Fruit fly (Drosophila melanogaster): ENCODE measurements around the gene ssp6.
A peak's percentile ranks its signal among the peaks of the same experiment; 100 is the strongest.

ssp6 gene

dm6 chr3L:6076429-6076828 lies at the start of gene ssp6:
ssp6 (plus strand) TSS chr3L:6076722.
- TF ChIP-seq CG8478 (optimal IDR thresholded peaks at IDR 0.05) (no peak), CTCF (optimal IDR thresholded peaks at IDR 0.05) (no peak)

DNA sequence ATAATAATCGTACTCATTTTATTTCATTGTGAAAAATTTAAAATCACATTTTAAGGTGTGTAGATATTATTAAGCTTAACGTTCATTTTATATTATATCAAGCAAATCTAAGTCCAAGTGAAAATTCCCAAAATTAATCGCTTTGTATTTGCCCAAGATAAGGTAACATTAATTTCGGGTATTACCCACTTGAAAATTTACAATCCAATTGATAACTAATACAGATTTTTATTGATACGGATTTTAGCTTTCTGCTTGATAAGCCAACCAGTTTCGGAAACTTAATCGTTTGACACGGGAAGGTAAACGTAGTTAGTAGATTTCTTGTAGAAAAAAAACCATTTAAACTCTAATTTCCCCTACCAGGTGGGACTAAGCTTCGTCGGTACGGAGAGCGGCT lies 43.5 kb upstream of the ssp6 start:
- TF ChIP-seq CG8478 (optimal IDR thresholded peaks at IDR 0.05) = no peak
- TF ChIP-seq CTCF (optimal IDR thresholded peaks at IDR 0.05) = no peak

DNA sequence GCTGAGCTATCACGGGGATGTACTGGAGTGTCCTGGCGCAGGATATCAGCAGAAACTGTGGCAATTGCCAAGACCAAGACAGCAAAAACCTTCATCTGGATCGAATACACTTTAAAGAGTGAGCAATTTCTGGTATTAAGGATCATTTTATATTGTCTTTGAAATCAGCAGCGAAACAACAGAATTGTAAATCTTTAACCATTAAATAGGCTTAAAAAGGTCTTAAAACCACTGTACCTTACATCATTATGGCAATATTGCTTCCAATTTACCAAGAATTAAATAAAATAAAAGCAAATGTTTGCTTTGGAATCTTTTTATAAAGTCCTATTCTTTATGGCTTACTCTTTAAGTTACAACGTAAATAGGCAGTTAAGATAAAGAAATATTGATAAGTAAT lies 42.0 kb upstream of the ssp6 start, which contains the start of gene CG10477:
Gene CG10477 (minus strand): TSS at position 101 of the 400 bp plus-strand sequence.
- TF ChIP-seq CG8478 (optimal IDR thresholded peaks at IDR 0.05) (no peak), CTCF (optimal IDR thresholded peaks at IDR 0.05) (no peak)

DNA sequence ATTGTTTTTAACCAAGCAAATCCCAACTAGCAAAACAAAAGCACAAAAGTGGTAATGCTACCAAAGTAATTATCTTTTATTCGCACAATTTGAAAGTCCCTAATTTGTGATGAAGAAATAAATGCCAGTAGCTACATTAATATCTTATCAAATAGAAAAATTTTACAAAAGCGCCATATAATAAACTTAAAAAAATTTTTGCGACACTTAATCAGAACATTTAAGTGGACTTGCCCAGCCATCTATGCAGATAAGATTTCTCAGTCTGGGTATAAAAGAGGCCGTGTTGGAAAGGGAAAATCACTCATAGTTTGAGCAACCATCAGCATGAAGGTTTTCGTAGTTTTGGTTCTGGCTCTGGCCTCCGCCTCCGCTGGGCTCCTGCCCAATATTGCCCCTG lies 41.6 kb upstream of the ssp6 start, which contains the start of gene yip7:
Gene yip7 (plus strand): TSS at position 301 of the 400 bp plus-strand sequence.
- TF ChIP-seq CTCF (optimal IDR thresholded peaks at IDR 0.05) (no peak), CG8478 (optimal IDR thresholded peaks at IDR 0.05) (no peak)

dm6 chr3L:6036141-6036540 lies 40.4 kb upstream of the ssp6 start:
- no peak for TF ChIP-seq CG8478 (optimal IDR thresholded peaks at IDR 0.05)

DNA sequence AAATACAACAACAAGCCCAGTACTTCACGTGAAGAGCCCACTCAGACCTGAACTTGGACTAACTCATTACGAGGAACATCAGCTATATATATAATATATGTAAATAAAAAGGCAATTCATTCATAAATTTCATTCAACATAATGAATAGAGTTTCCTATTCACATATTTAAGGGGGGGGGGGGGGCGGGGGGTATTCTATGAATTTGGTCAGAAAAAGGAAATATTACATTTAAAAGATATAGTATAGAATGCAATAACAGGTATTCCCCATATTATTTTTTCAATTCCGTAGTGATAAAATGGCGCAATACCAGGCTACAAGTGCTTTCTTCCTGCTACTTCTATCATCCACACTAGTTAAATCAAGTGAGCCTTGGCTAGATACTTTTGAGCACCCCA lies 39.7 kb upstream of the ssp6 start, which contains the start of gene CG6462:
Gene CG6462 (plus strand): TSS at position 301 of the 400 bp plus-strand sequence.
- TF ChIP-seq CTCF (optimal IDR thresholded peaks at IDR 0.05) (no peak), CG8478 (optimal IDR thresholded peaks at IDR 0.05) (no peak)

dm6 chr3L:6038720-6039205 lies 37.8 kb upstream of the ssp6 start, which contains the start of gene Jon65Aiv:
Jon65Aiv (plus strand) TSS chr3L:6039155.
- TF ChIP-seq CTCF (optimal IDR thresholded peaks at IDR 0.05) = no peak
- TF ChIP-seq CG8478 (optimal IDR thresholded peaks at IDR 0.05) = no peak

DNA sequence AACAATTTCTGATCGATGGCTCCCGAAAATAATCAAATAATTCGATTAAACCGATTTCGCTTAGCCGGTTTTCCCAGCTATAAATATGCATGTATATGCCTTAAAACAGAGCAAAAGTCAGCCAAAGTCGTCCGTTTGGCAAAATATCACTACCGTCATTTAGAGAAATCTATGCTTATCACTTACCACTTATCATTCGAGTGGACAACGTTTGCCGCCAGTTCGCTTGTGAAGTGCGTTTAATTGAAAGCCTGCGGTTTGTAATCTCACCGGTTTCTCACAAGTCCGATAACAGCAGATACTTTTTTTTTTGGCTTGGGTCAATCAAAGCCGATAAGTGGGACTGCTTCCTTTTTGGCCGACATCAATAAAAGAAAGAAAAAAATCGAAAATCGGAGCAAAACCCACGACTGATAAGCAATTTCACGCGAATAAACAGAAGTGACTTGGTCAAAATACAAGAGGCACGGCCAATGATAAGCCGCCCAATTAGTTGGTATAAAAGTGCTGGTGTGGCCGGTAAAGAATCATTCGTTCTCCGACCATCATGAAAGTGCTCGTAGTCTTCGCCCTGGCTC lies 26.2 kb upstream of the ssp6 start, which contains the start of gene Jon65Aiii:
Gene Jon65Aiii (plus strand): TSS at position 528 of the 578 bp plus-strand sequence.
- no peak for TF ChIP-seq CG8478 (optimal IDR thresholded peaks at IDR 0.05)
- TF ChIP-seq CTCF (optimal IDR thresholded peaks at IDR 0.05) = no peak

dm6 chr3L:6052021-6052420 lies 24.5 kb upstream of the ssp6 start, which contains the start of gene Jon65Aii:
Jon65Aii (plus strand) TSS chr3L:6052321.
- TF ChIP-seq CG8478 (optimal IDR thresholded peaks at IDR 0.05) (no peak), CTCF (optimal IDR thresholded peaks at IDR 0.05) (no peak)

- TF ChIP-seq CTCF (optimal IDR thresholded peaks at IDR 0.05) = no peak
- no peak for TF ChIP-seq CG8478 (optimal IDR thresholded peaks at IDR 0.05)
Measured at dm6 chr3L:6054343-6054742, 22.2 kb upstream of the ssp6 start, which contains the start of gene Jon65Ai. Jon65Ai (minus strand) TSS chr3L:6054443.

dm6 chr3L:6054803-6055202 lies 21.7 kb upstream of the ssp6 start, which contains the start of gene tant:
tant (plus strand) TSS chr3L:6055136.
- TF ChIP-seq CTCF (optimal IDR thresholded peaks at IDR 0.05) = peak; percentile 52 to 62
- TF ChIP-seq CG8478 (optimal IDR thresholded peaks at IDR 0.05) = no peak

dm6 chr3L:6059062-6059708 lies 17.3 kb upstream of the ssp6 start, which contains the start of gene CG6592:
CG6592 (plus strand) TSS chr3L:6059658.
- no peak for TF ChIP-seq CG8478 (optimal IDR thresholded peaks at IDR 0.05)
- peak; percentile 61 to 65 for TF ChIP-seq CTCF (optimal IDR thresholded peaks at IDR 0.05)

dm6 chr3L:6062860-6063607 lies 13.5 kb upstream of the ssp6 start, which contains the start of gene CG10472:
CG10472 (minus strand) TSS chr3L:6062910.
- TF ChIP-seq CG8478 (optimal IDR thresholded peaks at IDR 0.05) (no peak), CTCF (optimal IDR thresholded peaks at IDR 0.05) (no peak)

dm6 chr3L:6065881-6066389 lies 10.6 kb upstream of the ssp6 start, which contains the start of gene CG42269:
CG42269 (plus strand) TSS chr3L:6066296.
- TF ChIP-seq CTCF (optimal IDR thresholded peaks at IDR 0.05) (no peak), CG8478 (optimal IDR thresholded peaks at IDR 0.05) (no peak)

DNA sequence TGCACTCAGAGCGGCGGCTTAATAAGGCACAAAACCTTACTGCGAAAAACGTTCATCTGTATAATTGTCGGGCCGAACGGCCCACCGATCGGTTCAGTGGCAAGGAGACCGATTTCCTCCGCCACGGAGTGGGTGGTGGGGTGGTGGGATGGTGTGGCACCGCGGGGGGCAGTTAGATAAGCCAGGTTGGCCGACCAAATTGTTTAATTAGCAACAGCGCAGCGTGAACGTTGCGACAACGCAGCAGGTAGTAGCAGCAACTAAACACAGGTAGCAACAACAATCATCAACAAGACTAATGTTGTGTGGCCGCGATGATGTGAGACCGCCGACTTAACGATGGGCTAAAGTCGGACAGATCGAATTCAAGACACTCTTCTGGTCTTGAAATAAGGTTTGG lies 8.3 kb upstream of the ssp6 start:
- TF ChIP-seq CG8478 (optimal IDR thresholded peaks at IDR 0.05) = no peak
- no peak for TF ChIP-seq CTCF (optimal IDR thresholded peaks at IDR 0.05)

Measured in S2 (cell line).